Worm (Caenorhabditis elegans): ENCODE data around the gene rdy-2.

rdy-2 gene

ce11 chrV:13556297-13556696 lies 44.5 kb downstream of the rdy-2 start, which contains the start of gene C56A3.6:
Gene C56A3.6 (minus strand): TSS chrV:13556397.
- no peak for TF ChIP-seq nhr-12 (tag; optimal IDR thresholded peaks at IDR 0.05)
- TF ChIP-seq aly-2 (tag; optimal IDR thresholded peaks at IDR 0.05), result no peak
- TF ChIP-seq Y55F3AM.14 (GFP tag; optimal IDR thresholded peaks at IDR 0.05), result no peak
- TF ChIP-seq nhr-6 (tag; optimal IDR thresholded peaks at IDR 0.05), result no peak
- TF ChIP-seq snpc-4 (tag; optimal IDR thresholded peaks at IDR 0.05), result no peak
- no peak for TF ChIP-seq peb-1 (tag; optimal IDR thresholded peaks at IDR 0.05)
- TF ChIP-seq unc-62 (GFP tag; optimal IDR thresholded peaks at IDR 0.05), result no peak

ce11 chrV:13551601-13552000 lies 49.2 kb downstream of the rdy-2 start, which contains the start of the genes C56A3.4 and C56A3.5:
Gene C56A3.4 (minus strand): TSS chrV:13551754.
Gene C56A3.5 (plus strand): TSS chrV:13551967.
- no peak for TF ChIP-seq Y55F3AM.14 (GFP tag; optimal IDR thresholded peaks at IDR 0.05)
- peak; percentile 82 for TF ChIP-seq C34F6.9 (tag; optimal IDR thresholded peaks at IDR 0.05)
- peak; percentile 43 to 67 for TF ChIP-seq lsy-2 (tag; optimal IDR thresholded peaks at IDR 0.05)
- TF ChIP-seq unc-55 (GFP tag; optimal IDR thresholded peaks at IDR 0.05), result peak; percentile 67
- TF ChIP-seq R02D3.7 (tag; optimal IDR thresholded peaks at IDR 0.05), result no peak
- peak; percentile 50 for TF ChIP-seq fos-1 (tag; optimal IDR thresholded peaks at IDR 0.05)
- no peak for TF ChIP-seq alr-1 (tag; optimal IDR thresholded peaks at IDR 0.05)
- TF ChIP-seq ztf-4 (tag; optimal IDR thresholded peaks at IDR 0.05), result no peak
- TF ChIP-seq sma-3 (GFP tag; optimal IDR thresholded peaks at IDR 0.05), result peak; percentile 30
- peak; percentile 60 for TF ChIP-seq nhr-129 (tag; optimal IDR thresholded peaks at IDR 0.05)
- peak; percentile 64 for TF ChIP-seq gmeb-1 (tag; optimal IDR thresholded peaks at IDR 0.05)
- peak; percentile 1 for TF ChIP-seq lin-13 (GFP tag; optimal IDR thresholded peaks at IDR 0.05)
- peak; percentile 54 for TF ChIP-seq sma-9 (GFP tag; optimal IDR thresholded peaks at IDR 0.05)
- TF ChIP-seq sma-9 (tag; optimal IDR thresholded peaks at IDR 0.05), result no peak
- TF ChIP-seq ztf-11 (tag; optimal IDR thresholded peaks at IDR 0.05), result no peak
- peak; percentile 14 for TF ChIP-seq snpc-4 (tag; optimal IDR thresholded peaks at IDR 0.05)
- no peak for TF ChIP-seq sem-4 (tag; optimal IDR thresholded peaks at IDR 0.05)
- TF ChIP-seq crh-2 (tag; optimal IDR thresholded peaks at IDR 0.05), result peak; percentile 54
- TF ChIP-seq skn-1 (tag; optimal IDR thresholded peaks at IDR 0.05), result peak; percentile 7
